Worm (Caenorhabditis elegans) whole organism, early embryonic: ENCODE results near the gene col-138.

Source experiments
- aly-1 ChIP-seq: sonication (generic microtip); optimal IDR thresholded peaks from 2 replicates; lab custom pipeline; 2016; ENCODE audit warnings: missing genetic modification characterization, missing compliant biosample characterization
- ama-1 ChIP-seq: fragments of 150-350 bp; optimal IDR thresholded peaks from 2 replicates; lab custom pipeline; 2014
- flt-1 ChIP-seq: fragments of 200-800 bp; sonication (Bioruptor generic); IDR thresholded peaks from 2 replicates; pipeline ENCODE4 v1.3.6; 2022; ENCODE audit warnings: missing genetic modification characterization, missing compliant biosample characterization
- hnd-1 ChIP-seq: sonication (generic microtip); optimal IDR thresholded peaks from 2 replicates; lab custom pipeline; 2016; ENCODE audit warnings: missing genetic modification characterization, missing compliant biosample characterization
- scrt-1 ChIP-seq: fragments of 200-800 bp; sonication (Bioruptor generic); IDR thresholded peaks from 2 replicates; pipeline ENCODE4 v1.3.6; 2022; ENCODE audit warnings: missing genetic modification characterization, missing compliant biosample characterization
- tbx-11 ChIP-seq: fragments of 200-800 bp; sonication (Bioruptor generic); IDR thresholded peaks from 2 replicates; pipeline ENCODE4 v1.3.6; 2022; ENCODE audit warnings: missing genetic modification characterization, missing compliant biosample characterization
- tbx-37 ChIP-seq: fragments of 200-800 bp; sonication (Bioruptor generic); conservative IDR thresholded peaks from 2 replicates; pipeline ENCODE4 v1.3.6; 2022; ENCODE audit warnings: missing genetic modification reagents, missing genetic modification characterization, missing compliant biosample characterization
- tra-4 ChIP-seq: sonication (generic microtip); optimal IDR thresholded peaks from 2 replicates; lab custom pipeline; 2017; ENCODE audit warnings: missing genetic modification characterization, missing compliant biosample characterization

DNA sequence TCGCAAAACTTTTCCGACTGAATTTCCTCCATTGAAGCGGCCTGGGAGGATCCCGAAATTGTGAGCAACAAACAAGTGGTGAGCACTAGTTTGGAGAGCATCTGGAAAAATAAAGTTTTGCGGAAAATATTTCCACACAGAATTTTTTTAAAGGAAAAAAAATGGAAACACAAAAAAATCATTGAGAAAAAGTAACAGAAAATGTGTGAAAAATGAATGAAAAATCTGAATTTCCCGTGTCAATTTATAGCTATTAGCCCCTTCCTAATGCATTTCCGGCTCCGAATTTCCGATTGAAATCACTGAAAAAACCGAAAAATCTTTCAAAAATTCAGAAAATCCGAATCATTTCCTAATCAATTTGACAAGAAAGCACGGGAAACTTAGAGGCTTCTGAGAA is 8.3 kb upstream of the col-138 start, which contains the start of gene flp-17:
- no peak for TF ChIP-seq flt-1 (GFP tag; lab: Robert Waterston, UW)
- TF ChIP-seq tbx-11 (GFP tag; lab: Robert Waterston, UW): no peak
- no peak for TF ChIP-seq tra-4 (tag; lab: Kevin White, UChicago)
- TF ChIP-seq ama-1: no peak
- TF ChIP-seq aly-1 (tag; lab: Kevin White, UChicago): no peak
- no peak for TF ChIP-seq hnd-1 (tag; lab: Kevin White, UChicago)
- no peak for TF ChIP-seq tbx-37 (GFP tag; lab: Robert Waterston, UW)
- TF ChIP-seq scrt-1 (GFP tag; lab: Robert Waterston, UW): no peak
